Worm (Caenorhabditis elegans): ENCODE data around the gene flcn-1.
A peak's percentile ranks its signal among the peaks of the same experiment; 100 is the strongest.

flcn-1 gene

ce11 chrII:6943299-6944051 is 14.9 kb downstream of the flcn-1 start:
- TF ChIP-seq alr-1 (tag; optimal IDR thresholded peaks at IDR 0.05) (no peak), aly-2 (tag; optimal IDR thresholded peaks at IDR 0.05) (no peak), C34F6.9 (tag; optimal IDR thresholded peaks at IDR 0.05) (peak; percentile 49), nhr-11 (tag; optimal IDR thresholded peaks at IDR 0.05) (no peak), nhr-12 (tag; optimal IDR thresholded peaks at IDR 0.05) (no peak), fos-1 (tag; optimal IDR thresholded peaks at IDR 0.05) (peak; percentile 30), skn-1 (tag; optimal IDR thresholded peaks at IDR 0.05) (no peak), unc-55 (GFP tag; optimal IDR thresholded peaks at IDR 0.05) (peak; percentile 35), ZK546.5 (tag; optimal IDR thresholded peaks at IDR 0.05) (no peak), nhr-10 (tag; optimal IDR thresholded peaks at IDR 0.05) (no peak), nhr-23 (tag; optimal IDR thresholded peaks at IDR 0.05) (no peak), F13H6.1 (tag; optimal IDR thresholded peaks at IDR 0.05) (peak; percentile 64), nhr-6 (tag; optimal IDR thresholded peaks at IDR 0.05) (no peak), nhr-25 (tag; optimal IDR thresholded peaks at IDR 0.05) (no peak), ztf-1 (GFP tag; conservative IDR thresholded peaks at IDR 0.05) (no peak), R02D3.7 (tag; optimal IDR thresholded peaks at IDR 0.05) (no peak), peb-1 (tag; optimal IDR thresholded peaks at IDR 0.05) (no peak), nhr-77 (tag; optimal IDR thresholded peaks at IDR 0.05) (no peak), ztf-11 (tag; optimal IDR thresholded peaks at IDR 0.05) (no peak), crh-2 (tag; optimal IDR thresholded peaks at IDR 0.05) (no peak), elt-3 (tag; optimal IDR thresholded peaks at IDR 0.05) (no peak), nhr-21 (tag; optimal IDR thresholded peaks at IDR 0.05) (no peak), lin-13 (GFP tag; optimal IDR thresholded peaks at IDR 0.05) (no peak), nhr-237 (tag; optimal IDR thresholded peaks at IDR 0.05) (no peak), zag-1 (tag; optimal IDR thresholded peaks at IDR 0.05) (no peak), lsy-2 (tag; optimal IDR thresholded peaks at IDR 0.05) (peak in 1 of 2 experiments; percentile 25), ztf-4 (tag; optimal IDR thresholded peaks at IDR 0.05) (no peak), unc-39 (tag; optimal IDR thresholded peaks at IDR 0.05) (no peak), unc-62 (GFP tag; optimal IDR thresholded peaks at IDR 0.05) (no peak), mbf-1 (tag; optimal IDR thresholded peaks at IDR 0.05) (no peak), nhr-129 (tag; optimal IDR thresholded peaks at IDR 0.05) (no peak), sma-9 (GFP tag; optimal IDR thresholded peaks at IDR 0.05) (no peak), sma-9 (tag; optimal IDR thresholded peaks at IDR 0.05) (no peak), elt-1 (tag; optimal IDR thresholded peaks at IDR 0.05) (no peak), ama-1 (optimal IDR thresholded peaks at IDR 0.05) (no peak), mdl-1 (tag; optimal IDR thresholded peaks at IDR 0.05) (no peak), Y55F3AM.14 (GFP tag; optimal IDR thresholded peaks at IDR 0.05) (no peak), sma-3 (GFP tag; optimal IDR thresholded peaks at IDR 0.05) (no peak)

ce11 chrII:6951250-6951806 is 22.8 kb downstream of the flcn-1 start, which contains the start of the genes malt-1 and ceh-38:
Gene malt-1 (minus strand): TSS chrII:6951300.
Gene ceh-38 (plus strand): TSS chrII:6951526.
- TF ChIP-seq C34F6.9 (tag; optimal IDR thresholded peaks at IDR 0.05) (peak; percentile 99), ama-1 (optimal IDR thresholded peaks at IDR 0.05) (peak; percentile 72), lin-13 (GFP tag; optimal IDR thresholded peaks at IDR 0.05) (peak; percentile 96), nhr-129 (tag; optimal IDR thresholded peaks at IDR 0.05) (peak; percentile 99), alr-1 (tag; optimal IDR thresholded peaks at IDR 0.05) (peak; percentile 100), unc-62 (GFP tag; optimal IDR thresholded peaks at IDR 0.05) (peak; percentile 87), Y55F3AM.14 (GFP tag; optimal IDR thresholded peaks at IDR 0.05) (peak; percentile 71), gmeb-1 (tag; optimal IDR thresholded peaks at IDR 0.05) (peak; percentile 90), crh-2 (tag; optimal IDR thresholded peaks at IDR 0.05) (peak; percentile 97), egl-27 (tag; optimal IDR thresholded peaks at IDR 0.05) (peak; percentile 95), fos-1 (tag; optimal IDR thresholded peaks at IDR 0.05) (peak; percentile 93), ceh-16 (tag; optimal IDR thresholded peaks at IDR 0.05) (peak; percentile 55), sma-3 (GFP tag; optimal IDR thresholded peaks at IDR 0.05) (peak; percentile 87), nhr-21 (tag; optimal IDR thresholded peaks at IDR 0.05) (peak; percentile 89), zag-1 (tag; optimal IDR thresholded peaks at IDR 0.05) (peak; percentile 91), nhr-12 (tag; optimal IDR thresholded peaks at IDR 0.05) (no peak), sem-4 (tag; optimal IDR thresholded peaks at IDR 0.05) (peak; percentile 95), dmd-4 (tag; optimal IDR thresholded peaks at IDR 0.05) (peak; percentile 35), blmp-1 (tag; optimal IDR thresholded peaks at IDR 0.05; ENCODE audit: insufficient read depth) (peak; percentile 62), skn-1 (tag; optimal IDR thresholded peaks at IDR 0.05) (peak; percentile 45), F13H6.1 (tag; optimal IDR thresholded peaks at IDR 0.05) (peak; percentile 96), nhr-237 (tag; optimal IDR thresholded peaks at IDR 0.05) (peak; percentile 58), elt-1 (tag; optimal IDR thresholded peaks at IDR 0.05) (no peak), elt-3 (tag; optimal IDR thresholded peaks at IDR 0.05) (no peak), lsy-2 (tag; optimal IDR thresholded peaks at IDR 0.05) (peak; percentile 85 to 98), nhr-6 (tag; optimal IDR thresholded peaks at IDR 0.05) (peak; percentile 94), ztf-1 (GFP tag; conservative IDR thresholded peaks at IDR 0.05) (no peak), ceh-82 (tag; optimal IDR thresholded peaks at IDR 0.05) (peak; percentile 19), nhr-25 (tag; optimal IDR thresholded peaks at IDR 0.05) (peak; percentile 92), nhr-23 (tag; optimal IDR thresholded peaks at IDR 0.05) (no peak), ztf-11 (tag; optimal IDR thresholded peaks at IDR 0.05) (no peak), nhr-11 (tag; optimal IDR thresholded peaks at IDR 0.05) (peak; percentile 40), nhr-10 (tag; optimal IDR thresholded peaks at IDR 0.05) (no peak), mdl-1 (tag; optimal IDR thresholded peaks at IDR 0.05) (peak; percentile 73 to 96), R02D3.7 (tag; optimal IDR thresholded peaks at IDR 0.05) (peak; percentile 60), unc-39 (tag; optimal IDR thresholded peaks at IDR 0.05) (no peak), lin-39 (tag; optimal IDR thresholded peaks at IDR 0.05) (peak; percentile 92), snpc-4 (tag; optimal IDR thresholded peaks at IDR 0.05) (peak; percentile 91)

Measured in whole organism, L2 larva.